Fruit fly (Drosophila melanogaster): ENCODE data around the gene RpL23A.

- TF ChIP-seq CG34406 (GFP tag; optimal IDR thresholded peaks at IDR 0.05) (no peak), Smox (GFP tag; optimal IDR thresholded peaks at IDR 0.05) (no peak), CG3919 (GFP tag; optimal IDR thresholded peaks at IDR 0.05) (peak; percentile 2), OdsH (GFP tag; optimal IDR thresholded peaks at IDR 0.05) (no peak), esn (GFP tag; optimal IDR thresholded peaks at IDR 0.05) (no peak)
These were observed 42.8 kb upstream of the RpL23A start for dm6 chr3L:1711218-1711617.

Measured in whole organism, prepupa.